Worm (Caenorhabditis elegans): ENCODE results near the gene F49F1.17.
A peak's percentile ranks its signal among the peaks of the same experiment; 100 is the strongest.
"Not testable (repeated sequence)": the region's sequence is repeated elsewhere in the genome, so short reads cannot be mapped to it uniquely, and the experiment has no call there.

The F49F1.17 gene

DNA sequence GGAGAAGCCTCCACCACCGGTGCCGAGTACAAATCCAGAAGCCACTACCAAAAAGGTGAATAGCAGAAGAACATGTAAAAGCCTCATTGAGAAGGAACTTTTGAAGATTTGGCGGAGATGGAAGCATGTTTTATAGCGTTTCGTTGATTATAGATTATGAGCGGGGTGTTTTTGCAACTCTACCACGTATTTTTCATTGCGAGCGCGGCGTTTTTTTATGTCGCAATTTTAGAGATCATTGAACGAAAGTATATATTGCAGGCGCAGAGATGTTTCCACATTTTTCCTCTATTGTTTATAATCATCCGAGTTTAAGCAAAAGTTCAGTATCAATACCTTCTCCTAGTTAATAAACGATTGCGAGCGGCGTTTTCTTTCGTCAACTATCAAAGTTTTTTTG is at the start of gene F49F1.17:
Gene F49F1.17 (minus strand): TSS at position 101 of the 400 bp plus-strand sequence.
- TF ChIP-seq sma-9 (GFP tag; optimal IDR thresholded peaks at IDR 0.05) = no peak
- no peak for TF ChIP-seq sma-9 (tag; optimal IDR thresholded peaks at IDR 0.05)
- no peak for TF ChIP-seq lin-11 (tag; optimal IDR thresholded peaks at IDR 0.05)
- TF ChIP-seq sem-4 (tag; optimal IDR thresholded peaks at IDR 0.05) = no peak
- no peak for TF ChIP-seq blmp-1 (tag; optimal IDR thresholded peaks at IDR 0.05; ENCODE audit: insufficient read depth)
- TF ChIP-seq gmeb-1 (tag; optimal IDR thresholded peaks at IDR 0.05) = no peak
- no peak for TF ChIP-seq F13H6.1 (tag; optimal IDR thresholded peaks at IDR 0.05)
- TF ChIP-seq nhr-77 (tag; optimal IDR thresholded peaks at IDR 0.05) = no peak
- no peak for TF ChIP-seq Y55F3AM.14 (GFP tag; optimal IDR thresholded peaks at IDR 0.05)
- no peak for TF ChIP-seq nhr-237 (tag; optimal IDR thresholded peaks at IDR 0.05)
- no peak for TF ChIP-seq ama-1 (optimal IDR thresholded peaks at IDR 0.05)
- TF ChIP-seq elt-1 (tag; optimal IDR thresholded peaks at IDR 0.05) = no peak
- TF ChIP-seq unc-62 (GFP tag; optimal IDR thresholded peaks at IDR 0.05) = no peak
- TF ChIP-seq egl-27 (tag; optimal IDR thresholded peaks at IDR 0.05) = no peak
- TF ChIP-seq snpc-4 (tag; optimal IDR thresholded peaks at IDR 0.05) = no peak
- no peak for TF ChIP-seq alr-1 (tag; optimal IDR thresholded peaks at IDR 0.05)
- no peak for TF ChIP-seq mab-5 (tag; optimal IDR thresholded peaks at IDR 0.05)
- no peak for TF ChIP-seq ztf-1 (GFP tag; conservative IDR thresholded peaks at IDR 0.05)
- TF ChIP-seq nhr-129 (tag; optimal IDR thresholded peaks at IDR 0.05) = no peak
- no peak for TF ChIP-seq crh-2 (tag; optimal IDR thresholded peaks at IDR 0.05)

DNA sequence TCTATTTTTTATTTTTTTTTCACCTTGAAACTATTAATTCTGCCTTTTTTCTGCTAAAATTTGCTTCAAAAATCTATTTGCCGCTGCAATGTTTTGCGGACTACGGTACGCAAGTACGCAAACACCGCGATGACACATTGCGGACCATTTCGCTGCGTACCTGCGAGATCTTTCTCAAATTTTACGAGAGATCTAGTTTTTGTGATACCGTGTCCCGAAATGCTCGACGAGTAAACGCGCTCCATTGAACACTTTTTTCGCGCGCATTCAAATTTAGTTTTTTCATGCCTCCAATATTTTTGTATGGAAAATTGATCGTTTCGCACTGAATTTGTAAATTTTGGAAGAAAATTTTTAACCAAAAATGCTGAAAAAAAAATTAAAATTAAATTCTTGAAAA is 49.1 kb upstream of the F49F1.17 start:
- TF ChIP-seq sma-9 (GFP tag; optimal IDR thresholded peaks at IDR 0.05) (peak; percentile 30), F13H6.1 (tag; optimal IDR thresholded peaks at IDR 0.05) (peak; percentile 8), lsy-2 (tag; optimal IDR thresholded peaks at IDR 0.05) (peak; percentile 53 to 76), gmeb-1 (tag; optimal IDR thresholded peaks at IDR 0.05) (peak; percentile 48), sma-3 (GFP tag; optimal IDR thresholded peaks at IDR 0.05) (peak; percentile 21)
- not testable (repeated sequence) for TF ChIP-seq sma-9 (tag; optimal IDR thresholded peaks at IDR 0.05)

DNA sequence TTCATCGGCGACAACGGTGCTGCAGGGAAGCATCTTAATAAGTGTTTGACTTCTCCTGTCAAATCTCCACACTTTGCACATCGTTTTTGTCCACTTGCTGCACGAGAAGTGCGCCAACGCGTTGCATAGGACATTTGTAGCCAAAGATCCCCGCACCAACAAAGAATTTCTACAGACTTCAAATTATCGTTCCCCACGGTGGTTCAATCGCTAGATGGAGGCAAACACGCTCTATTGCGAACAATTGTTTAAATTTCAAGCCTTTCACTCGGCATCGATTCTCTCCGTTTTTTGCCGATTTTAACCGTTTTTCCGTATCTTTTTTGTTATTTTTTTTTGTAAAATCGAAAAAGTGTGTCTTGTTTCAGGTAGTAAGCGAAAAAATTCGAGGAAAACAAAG is 44.4 kb upstream of the F49F1.17 start:
- peak in 1 of 2 experiments; percentile 31 for TF ChIP-seq lsy-2 (tag; optimal IDR thresholded peaks at IDR 0.05)

DNA sequence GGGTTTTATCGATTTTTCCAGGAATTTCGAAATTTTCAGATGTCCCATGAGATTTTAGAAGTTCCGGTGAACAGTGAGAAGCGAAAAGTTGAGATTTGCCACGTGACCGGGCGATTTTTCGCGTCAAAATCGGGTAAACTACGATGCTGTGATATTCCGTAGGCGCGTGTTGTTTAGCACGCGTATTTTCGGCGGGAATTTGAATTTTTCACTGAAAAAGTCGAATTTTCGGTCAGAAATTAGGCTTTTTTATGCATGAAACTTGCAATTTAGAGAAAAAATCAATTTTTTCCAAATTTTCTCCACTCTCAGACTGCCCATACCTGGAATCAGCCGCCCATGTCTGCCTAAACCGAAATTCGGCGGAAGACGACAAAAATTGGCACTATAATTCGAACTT is 42.8 kb upstream of the F49F1.17 start, which contains the start of gene tsen-34:
Gene tsen-34 (plus strand): TSS at position 34 of the 400 bp plus-strand sequence.
- TF ChIP-seq ztf-11 (tag; optimal IDR thresholded peaks at IDR 0.05) = no peak

DNA sequence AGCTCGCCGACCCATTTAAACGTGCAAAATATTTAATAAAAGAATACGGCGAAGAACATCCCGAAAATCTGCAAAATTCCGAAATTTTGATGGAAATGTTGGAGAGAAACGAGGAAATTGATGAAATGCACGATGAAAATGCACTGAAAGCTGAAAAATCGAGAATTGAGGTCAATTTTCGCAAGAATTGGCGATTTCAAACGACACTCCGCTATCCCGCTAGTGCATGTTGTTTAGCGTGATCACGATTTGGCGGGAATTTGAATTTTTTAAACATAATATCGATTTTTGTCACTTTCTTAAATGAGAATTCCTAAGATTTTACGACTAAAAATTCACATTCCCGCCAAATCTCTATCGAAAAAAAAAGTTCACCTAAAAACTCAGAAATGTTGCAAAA is 41.9 kb upstream of the F49F1.17 start:
- TF ChIP-seq peb-1 (tag; optimal IDR thresholded peaks at IDR 0.05) = no peak
- TF ChIP-seq ZK546.5 (tag; optimal IDR thresholded peaks at IDR 0.05) = no peak
- TF ChIP-seq nhr-237 (tag; optimal IDR thresholded peaks at IDR 0.05) = no peak
- no peak for TF ChIP-seq mab-5 (tag; optimal IDR thresholded peaks at IDR 0.05)
- no peak for TF ChIP-seq unc-39 (tag; optimal IDR thresholded peaks at IDR 0.05)
- no peak for TF ChIP-seq R02D3.7 (tag; optimal IDR thresholded peaks at IDR 0.05)
- no peak for TF ChIP-seq ztf-1 (GFP tag; conservative IDR thresholded peaks at IDR 0.05)
- no peak for TF ChIP-seq nhr-25 (tag; optimal IDR thresholded peaks at IDR 0.05)
- no peak for TF ChIP-seq snpc-4 (tag; optimal IDR thresholded peaks at IDR 0.05)
- TF ChIP-seq alr-1 (tag; optimal IDR thresholded peaks at IDR 0.05) = no peak

DNA sequence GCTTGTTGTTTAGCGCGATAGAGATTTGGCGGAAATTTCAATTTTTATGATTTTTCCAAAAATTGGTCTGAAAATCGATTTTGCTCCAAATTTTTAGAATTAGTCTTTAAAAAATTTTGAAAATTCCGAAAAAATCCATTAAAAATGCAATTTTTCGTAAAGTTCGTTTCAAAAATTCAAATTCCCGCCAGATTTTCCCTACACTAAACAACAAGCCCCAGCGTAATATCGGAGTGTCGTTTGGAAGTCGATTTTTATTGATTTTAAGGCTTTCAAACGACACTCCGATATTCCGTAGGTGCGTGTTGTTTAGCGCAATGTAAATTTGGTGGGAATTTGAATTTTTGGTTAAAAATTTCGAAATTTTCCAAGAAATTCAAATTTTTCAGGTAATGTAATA is 41.0 kb upstream of the F49F1.17 start:
- TF ChIP-seq Y55F3AM.14 (GFP tag; optimal IDR thresholded peaks at IDR 0.05) (no peak), fos-1 (tag; optimal IDR thresholded peaks at IDR 0.05) (no peak)

DNA sequence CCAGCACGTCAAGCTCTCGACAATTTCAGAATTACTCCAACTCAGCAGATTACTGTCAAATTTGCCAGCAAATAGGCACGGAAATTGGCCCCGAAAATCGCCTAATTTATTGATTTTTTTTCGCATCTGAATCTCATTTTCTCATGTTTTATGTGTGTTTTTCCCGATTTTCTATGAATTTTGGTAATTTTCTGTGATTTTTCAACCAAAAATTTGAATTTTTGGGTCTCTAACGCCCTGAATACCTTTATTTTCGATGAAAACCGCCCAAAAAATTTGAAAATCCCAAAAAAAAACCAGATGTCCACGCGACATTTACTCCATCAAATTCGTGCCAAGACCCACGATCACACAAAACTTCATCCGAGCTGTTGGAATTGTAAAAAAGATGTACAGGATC is 40.4 kb upstream of the F49F1.17 start, which contains the start of gene dnj-15:
Gene dnj-15 (plus strand): TSS at position 301 of the 400 bp plus-strand sequence.
- TF ChIP-seq nhr-11 (tag; optimal IDR thresholded peaks at IDR 0.05) (no peak), nhr-25 (tag; optimal IDR thresholded peaks at IDR 0.05) (no peak), nhr-237 (tag; optimal IDR thresholded peaks at IDR 0.05) (no peak), ztf-1 (GFP tag; conservative IDR thresholded peaks at IDR 0.05) (no peak), fos-1 (tag; optimal IDR thresholded peaks at IDR 0.05) (no peak), snpc-4 (tag; optimal IDR thresholded peaks at IDR 0.05) (no peak), crh-2 (tag; optimal IDR thresholded peaks at IDR 0.05) (no peak), lsy-2 (tag; optimal IDR thresholded peaks at IDR 0.05) (no peak), gmeb-1 (tag; optimal IDR thresholded peaks at IDR 0.05) (no peak)
